Worm (Caenorhabditis elegans) whole organism, mixed stage, embryonic: ENCODE data around the gene str-47.

Source experiments
- M03D4.4 ChIP-seq: sonication (generic microtip); optimal IDR thresholded peaks from 2 replicates; lab custom pipeline; 2017; ENCODE audit warnings: mild to moderate bottlenecking, missing genetic modification characterization, missing compliant biosample characterization
- bed-3 ChIP-seq: fragments of 200-800 bp; sonication (Bioruptor generic); optimal IDR thresholded peaks from 3 replicates; lab custom pipeline; 2018; ENCODE audit warnings: mild to moderate bottlenecking, missing genetic modification characterization, moderate library complexity, missing compliant biosample characterization
- blmp-1 ChIP-seq: fragments of 150-350 bp; optimal IDR thresholded peaks from 2 replicates; lab custom pipeline; 2014; ENCODE audit warnings: missing biosample characterization, missing genetic modification characterization
- ceh-39 ChIP-seq: fragments of 150-350 bp; optimal IDR thresholded peaks from 2 replicates; lab custom pipeline; 2014; ENCODE audit warnings: missing biosample characterization, missing genetic modification characterization
- ceh-83 ChIP-seq: fragments of 200-800 bp; sonication (Bioruptor generic); optimal IDR thresholded peaks from 2 replicates; lab custom pipeline; 2018; ENCODE audit warnings: mild to moderate bottlenecking, missing genetic modification characterization, missing compliant biosample characterization
- ces-1 ChIP-seq: fragments of 150-350 bp; optimal IDR thresholded peaks from 2 replicates; lab custom pipeline; 2014; ENCODE audit warnings: missing biosample characterization, missing genetic modification reagents, missing genetic modification characterization
- cnd-1 ChIP-seq: fragments of 200-800 bp; sonication (Bioruptor generic); optimal IDR thresholded peaks from 2 replicates; lab custom pipeline; 2018; ENCODE audit warnings: mild to moderate bottlenecking, missing genetic modification characterization, missing compliant biosample characterization
- drap-1 ChIP-seq: fragments of 200-800 bp; sonication (Bioruptor generic); optimal IDR thresholded peaks from 3 replicates; lab custom pipeline; 2018; ENCODE audit warnings: mild to moderate bottlenecking, missing genetic modification characterization, missing compliant biosample characterization
- elt-3 ChIP-seq: fragments of 150-350 bp; optimal IDR thresholded peaks from 2 replicates; lab custom pipeline; 2014; ENCODE audit warnings: missing biosample characterization, missing genetic modification characterization
- flh-1 ChIP-seq: fragments of 200-800 bp; sonication (Bioruptor generic); optimal IDR thresholded peaks from 2 replicates; lab custom pipeline; 2018; ENCODE audit warnings: mild to moderate bottlenecking, missing genetic modification characterization, moderate library complexity, missing compliant biosample characterization
- ham-2 ChIP-seq: fragments of 200-800 bp; sonication (Bioruptor generic); optimal IDR thresholded peaks from 2 replicates; lab custom pipeline; 2018; ENCODE audit warnings: mild to moderate bottlenecking, missing genetic modification characterization, missing compliant biosample characterization
- hlh-1 ChIP-seq: fragments of 150-350 bp; optimal IDR thresholded peaks from 2 replicates; lab custom pipeline; 2014; ENCODE audit warnings: missing biosample characterization, missing genetic modification reagents, missing genetic modification characterization
- lin-32 ChIP-seq: fragments of 200-800 bp; sonication (Bioruptor generic); optimal IDR thresholded peaks from 2 replicates; lab custom pipeline; 2018; ENCODE audit warnings: mild to moderate bottlenecking, missing genetic modification characterization, missing compliant biosample characterization
- lsy-2 ChIP-seq: fragments of 150-350 bp; optimal IDR thresholded peaks from 2 replicates; lab custom pipeline; 2014; ENCODE audit warnings: missing biosample characterization, missing genetic modification characterization
- mab-5 ChIP-seq: fragments of 150-350 bp; optimal IDR thresholded peaks from 2 replicates; lab custom pipeline; 2014; ENCODE audit warnings: missing biosample characterization, missing genetic modification characterization
- mep-1 ChIP-seq: fragments of 150-350 bp; optimal IDR thresholded peaks from 2 replicates; lab custom pipeline; 2017; ENCODE audit warnings: missing biosample characterization, missing genetic modification reagents, missing genetic modification characterization, inconsistent platforms
- mls-2 ChIP-seq: sonication (generic microtip); optimal IDR thresholded peaks from 2 replicates; lab custom pipeline; 2016; ENCODE audit warnings: mild to moderate bottlenecking, missing genetic modification characterization, moderate library complexity, missing compliant biosample characterization
- nhr-12 ChIP-seq: fragments of 150-350 bp; optimal IDR thresholded peaks from 2 replicates; lab custom pipeline; 2014; ENCODE audit warnings: missing biosample characterization, missing genetic modification characterization
- nhr-2 ChIP-seq: fragments of 150-350 bp; optimal IDR thresholded peaks from 2 replicates; lab custom pipeline; 2014; ENCODE audit warnings: missing biosample characterization, missing genetic modification characterization
- nhr-237 ChIP-seq: fragments of 150-350 bp; optimal IDR thresholded peaks from 2 replicates; lab custom pipeline; 2014; ENCODE audit warnings: missing biosample characterization, missing genetic modification characterization
- nhr-28 ChIP-seq: fragments of 150-350 bp; optimal IDR thresholded peaks from 2 replicates; lab custom pipeline; 2014; ENCODE audit warnings: missing biosample characterization, missing genetic modification characterization
- nhr-76 ChIP-seq: sonication (generic microtip); optimal IDR thresholded peaks from 2 replicates; lab custom pipeline; 2017; ENCODE audit warnings: missing biosample characterization, missing genetic modification characterization
- pha-4 ChIP-seq: fragments of 150-350 bp; optimal IDR thresholded peaks from 2 replicates; lab custom pipeline; 2018; ENCODE audit warnings: missing biosample characterization, missing genetic modification reagents, missing genetic modification characterization
- sem-2 ChIP-seq: fragments of 200-800 bp; sonication (Bioruptor generic); optimal IDR thresholded peaks from 2 replicates; lab custom pipeline; 2018; ENCODE audit warnings: mild to moderate bottlenecking, missing genetic modification characterization, missing compliant biosample characterization
- snpc-4 ChIP-seq: fragments of 150-350 bp; optimal IDR thresholded peaks from 2 replicates; lab custom pipeline; 2014; ENCODE audit warnings: missing biosample characterization, missing genetic modification characterization
- sptf-1 ChIP-seq: sonication (generic microtip); optimal IDR thresholded peaks from 2 replicates; lab custom pipeline; 2017; ENCODE audit warnings: mild to moderate bottlenecking, missing genetic modification characterization, moderate library complexity, missing compliant biosample characterization
- unc-120 ChIP-seq: sonication (generic microtip); optimal IDR thresholded peaks from 2 replicates; lab custom pipeline; 2017; ENCODE audit warnings: missing genetic modification characterization, missing compliant biosample characterization; ENCODE audit not compliant: poor library complexity, severe bottlenecking
- unc-39 ChIP-seq: fragments of 150-350 bp; optimal IDR thresholded peaks from 2 replicates; lab custom pipeline; 2014; ENCODE audit warnings: missing biosample characterization, missing genetic modification characterization
- unc-62 ChIP-seq: fragments of 150-350 bp; optimal IDR thresholded peaks from 2 replicates; lab custom pipeline; 2014; ENCODE audit warnings: missing biosample characterization, missing genetic modification reagents, missing genetic modification characterization
- zip-8 ChIP-seq: fragments of 150-350 bp; optimal IDR thresholded peaks from 2 replicates; lab custom pipeline; 2014; ENCODE audit warnings: missing biosample characterization, missing genetic modification characterization

Gene str-47

ce11 chrV:7622011-7622465 is 23.5 kb upstream of the str-47 start, which contains the start of gene C50E3.12:
Gene C50E3.12 (minus strand): TSS chrV:7622061.
- TF ChIP-seq pha-4 (tag; lab: Kevin White, UChicago) (no peak), mep-1 (no peak), nhr-28 (tag; lab: Kevin White, UChicago) (no peak), lin-32 (GFP tag; lab: Kevin White, UChicago) (no peak), bed-3 (GFP tag; lab: Kevin White, UChicago) (no peak), ceh-39 (no peak), unc-39 (tag; lab: Kevin White, UChicago) (no peak), snpc-4 (no peak)

- TF ChIP-seq zip-8 (no peak), snpc-4 (no peak), pha-4 (tag; lab: Kevin White, UChicago) (no peak), bed-3 (GFP tag; lab: Kevin White, UChicago) (no peak)
- TF ChIP-seq, all 35 proteins: peak for 0
These were observed 21.4 kb upstream of the str-47 start, which contains the start of gene C50E3.13 for ce11 chrV:7624152-7624551. Gene C50E3.13 (minus strand): TSS chrV:7624252.

DNA sequence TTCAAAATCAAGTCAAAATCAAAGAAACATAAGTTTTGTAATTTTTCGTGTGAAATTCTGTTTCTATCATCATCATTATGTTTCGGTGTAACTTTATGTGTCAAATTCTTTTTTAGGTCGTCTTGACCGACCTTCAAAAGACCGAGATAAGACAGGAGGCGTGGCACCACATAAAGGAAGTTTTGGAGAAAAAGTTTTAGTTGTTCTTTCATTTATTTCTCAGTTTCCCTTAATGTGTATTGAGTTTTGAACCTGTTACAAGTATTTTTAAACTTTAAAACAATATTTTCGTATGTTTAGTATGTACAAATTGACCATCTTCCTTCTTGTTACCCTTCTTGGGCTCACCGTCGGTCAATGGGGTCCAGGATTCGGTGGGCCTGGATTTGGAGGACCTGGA is 20.9 kb upstream of the str-47 start, which contains the start of gene grsp-4:
grsp-4 (plus strand) TSS at position 301 of the 400 bp plus-strand sequence.
- TF ChIP-seq ceh-39: no peak
- no peak for TF ChIP-seq unc-39 (tag; lab: Kevin White, UChicago)
- TF ChIP-seq nhr-2: no peak
- TF ChIP-seq elt-3: no peak
- TF ChIP-seq mab-5 (tag; lab: Kevin White, UChicago): no peak
- TF ChIP-seq lsy-2 (tag; lab: Kevin White, UChicago): no peak
- no peak for TF ChIP-seq sem-2 (GFP tag; lab: Kevin White, UChicago)
- no peak for TF ChIP-seq nhr-12 (tag; lab: Kevin White, UChicago)
- TF ChIP-seq ham-2: no peak
- TF ChIP-seq, all 35 proteins: peak for 0

ce11 chrV:7626550-7626949 is 19.0 kb upstream of the str-47 start, which contains the start of gene F07C4.6:
Gene F07C4.6 (plus strand): TSS chrV:7626850.
- no peak for TF ChIP-seq ham-2
- TF ChIP-seq mls-2 (tag; lab: Kevin White, UChicago): no peak
- TF ChIP-seq blmp-1: no peak
- no peak for TF ChIP-seq ceh-83 (GFP tag; lab: Kevin White, UChicago)
- no peak for TF ChIP-seq nhr-28 (tag; lab: Kevin White, UChicago)
- TF ChIP-seq drap-1 (GFP tag; lab: Kevin White, UChicago): no peak
- TF ChIP-seq ces-1: no peak
- TF ChIP-seq M03D4.4: no peak
- no peak for TF ChIP-seq nhr-12 (tag; lab: Kevin White, UChicago)
- no peak for TF ChIP-seq lsy-2 (tag; lab: Kevin White, UChicago)
- TF ChIP-seq unc-62 (GFP tag; lab: Kevin White, UChicago): no peak
- no peak for TF ChIP-seq nhr-237
- TF ChIP-seq, all 35 proteins: peak for 0

- TF ChIP-seq ces-1 (no peak), nhr-76 (tag; lab: Kevin White, UChicago) (no peak), pha-4 (tag; lab: Kevin White, UChicago) (no peak), hlh-1 (tag; lab: Kevin White, UChicago) (no peak), flh-1 (GFP tag; lab: Kevin White, UChicago) (no peak), ceh-39 (no peak), mls-2 (tag; lab: Kevin White, UChicago) (no peak), unc-120 (no peak)
- TF ChIP-seq, all 35 proteins: peak for 0
These were observed 16.1 kb upstream of the str-47 start, which contains the start of gene srd-30 for ce11 chrV:7629504-7629903. Gene srd-30 (plus strand): TSS chrV:7629804.

- no peak for TF ChIP-seq cnd-1 (tag; lab: Kevin White, UChicago)
- no peak for TF ChIP-seq nhr-12 (tag; lab: Kevin White, UChicago)
- no peak for TF ChIP-seq unc-39 (tag; lab: Kevin White, UChicago)
- TF ChIP-seq drap-1 (GFP tag; lab: Kevin White, UChicago): no peak
- no peak for TF ChIP-seq lin-32 (GFP tag; lab: Kevin White, UChicago)
- TF ChIP-seq lsy-2 (tag; lab: Kevin White, UChicago): no peak
- TF ChIP-seq nhr-237: no peak
- no peak for TF ChIP-seq sptf-1
- TF ChIP-seq zip-8: no peak
- TF ChIP-seq ceh-39: no peak
- TF ChIP-seq ces-1: no peak
- TF ChIP-seq nhr-28 (tag; lab: Kevin White, UChicago): no peak
- no peak for TF ChIP-seq elt-3
- TF ChIP-seq unc-62 (GFP tag; lab: Kevin White, UChicago): no peak
These were observed 13.8 kb upstream of the str-47 start, which contains the start of gene srd-25 for ce11 chrV:7631732-7632131. Gene srd-25 (plus strand): TSS chrV:7632032.
